Worm (Caenorhabditis elegans) whole organism, L4 larva: ENCODE measurements around the gene srbc-40.
"Not testable (repeated sequence)": the region's sequence is repeated elsewhere in the genome, so short reads cannot be mapped to it uniquely, and the experiment has no call there.

ENCODE experiments used
- D1046.2 ChIP-seq: fragments of 200-800 bp; sonication (Bioruptor generic); IDR thresholded peaks from 2 replicates; pipeline ENCODE4 v1.3.6; 2022; ENCODE audit warnings: missing genetic modification characterization, missing compliant biosample characterization
- F26F4.8 ChIP-seq: fragments of 200-800 bp; sonication (Bioruptor generic); conservative IDR thresholded peaks from 2 replicates; pipeline ENCODE4 v1.3.6; 2022; ENCODE audit warnings: missing genetic modification characterization, missing compliant biosample characterization
- F49E8.2 ChIP-seq: sonication (generic microtip); optimal IDR thresholded peaks from 2 replicates; lab custom pipeline; 2016; ENCODE audit warnings: missing compliant biosample characterization, mild to moderate bottlenecking, missing genetic modification characterization, borderline replicate concordance
- Y105C5A.15 ChIP-seq: fragments of 200-800 bp; sonication (Bioruptor generic); IDR thresholded peaks from 2 replicates; pipeline ENCODE4 v1.3.6; 2022; ENCODE audit warnings: missing genetic modification characterization, missing compliant biosample characterization
- Y48G9A.11 ChIP-seq: fragments of 200-800 bp; sonication (Bioruptor generic); IDR thresholded peaks from 2 replicates; pipeline ENCODE4 v1.3.6; 2022; ENCODE audit warnings: missing genetic modification reagents, missing genetic modification characterization, missing compliant biosample characterization
- Y75B8A.6 ChIP-seq: fragments of 200-800 bp; sonication (Bioruptor generic); IDR thresholded peaks from 2 replicates; pipeline ENCODE4 v1.3.6; 2022; ENCODE audit warnings: missing genetic modification reagents, missing genetic modification characterization, missing compliant biosample characterization
- aha-1 ChIP-seq: fragments of 150-350 bp; peaks from one replicate; lab custom pipeline; 2014; ENCODE audit warnings: missing biosample characterization, missing genetic modification characterization
- arid-1 ChIP-seq: fragments of 200-800 bp; sonication (Bioruptor generic); conservative IDR thresholded peaks from 2 replicates; pipeline ENCODE4 v1.3.6; 2022; ENCODE audit warnings: missing genetic modification reagents, missing genetic modification characterization, missing compliant biosample characterization
- ceh-32 ChIP-seq: sonication (generic microtip); optimal IDR thresholded peaks from 2 replicates; lab custom pipeline; 2016; ENCODE audit warnings: mild to moderate bottlenecking, missing genetic modification characterization, missing compliant biosample characterization; ENCODE audit not compliant: poor library complexity
- ctbp-1 ChIP-seq: fragments of 200-800 bp; sonication (Bioruptor generic); IDR thresholded peaks from 2 replicates; pipeline ENCODE4 v1.3.6; 2022; ENCODE audit warnings: missing genetic modification reagents, missing genetic modification characterization, missing compliant biosample characterization
- dmd-6 ChIP-seq: fragments of 200-800 bp; sonication (Bioruptor generic); IDR thresholded peaks from 2 replicates; pipeline ENCODE4 v1.3.6; 2022; ENCODE audit warnings: missing genetic modification reagents, missing genetic modification characterization, missing compliant biosample characterization
- dmd-8 ChIP-seq: fragments of 200-800 bp; sonication (Bioruptor generic); IDR thresholded peaks from 2 replicates; pipeline ENCODE4 v1.3.6; 2022; ENCODE audit warnings: missing genetic modification characterization, missing compliant biosample characterization
- duxl-1 ChIP-seq: sonication (generic microtip); optimal IDR thresholded peaks from 2 replicates; lab custom pipeline; 2016; ENCODE audit warnings: mild to moderate bottlenecking, missing genetic modification characterization, moderate library complexity, missing compliant biosample characterization; ENCODE audit not compliant: poor library complexity
- hlh-30 ChIP-seq: sonication (generic microtip); optimal IDR thresholded peaks from 2 replicates; lab custom pipeline; 2017; ENCODE audit warnings: antibody characterized with exemption, mild to moderate bottlenecking, missing genetic modification characterization, missing compliant biosample characterization; ENCODE audit not compliant: insufficient read depth
- hmg-1.1 ChIP-seq: fragments of 200-800 bp; sonication (Bioruptor generic); IDR thresholded peaks from 2 replicates; pipeline ENCODE4 v1.3.6; 2022; ENCODE audit warnings: missing genetic modification reagents, missing genetic modification characterization, missing compliant biosample characterization
- lim-7 ChIP-seq: fragments of 200-800 bp; sonication (Bioruptor generic); IDR thresholded peaks from 2 replicates; pipeline ENCODE4 v1.3.6; 2022; ENCODE audit warnings: missing genetic modification characterization, missing compliant biosample characterization
- lin-1 ChIP-seq: fragments of 200-800 bp; sonication (Bioruptor generic); IDR thresholded peaks from 2 replicates; pipeline ENCODE4 v1.3.6; 2022; ENCODE audit warnings: missing genetic modification reagents, missing genetic modification characterization, missing compliant biosample characterization
- lsy-2 ChIP-seq, 2 experiments: fragments of 150-350 bp in 1 of 2; sonication (generic microtip) in 1 of 2; optimal IDR thresholded peaks; 2 replicates each; lab custom pipeline; 2014 to 2017; ENCODE audit warnings: missing biosample characterization in 2 of 2, missing genetic modification characterization in 2 of 2
- mep-1 ChIP-seq: fragments of 150-350 bp; sonication (generic microtip); optimal IDR thresholded peaks from 3 replicates; lab custom pipeline; 2014; ENCODE audit warnings: missing biosample characterization, missing genetic modification characterization
- mes-2 ChIP-seq: sonication (generic microtip); optimal IDR thresholded peaks from 2 replicates; lab custom pipeline; 2016; ENCODE audit warnings: missing genotype, mild to moderate bottlenecking, missing genetic modification characterization, missing compliant biosample characterization; ENCODE audit not compliant: poor library complexity, severe bottlenecking
- nhr-41 ChIP-seq: fragments of 200-800 bp; sonication (Bioruptor generic); IDR thresholded peaks from 2 replicates; pipeline ENCODE4 v1.3.6; 2022; ENCODE audit warnings: missing genetic modification reagents, missing genetic modification characterization, missing compliant biosample characterization
- nhr-76 ChIP-seq: fragments of 150-350 bp; optimal IDR thresholded peaks from 2 replicates; lab custom pipeline; 2014; ENCODE audit warnings: missing biosample characterization, missing genetic modification characterization
- pha-4 ChIP-seq, 2 experiments: fragments of 150-350 bp in 1 of 2; fragments of 200-800 bp in 1 of 2; sonication (Bioruptor generic) in 1 of 2; IDR thresholded peaks in 1 of 2; optimal IDR thresholded peaks in 1 of 2; 2 replicates each; pipeline versions ENCODE4 v1.3.6 to Lab custom; 2014 to 2022; ENCODE audit warnings: missing genetic modification characterization in 2 of 2, missing genetic modification reagents in 2 of 2, missing biosample characterization in 1 of 2, missing compliant biosample characterization in 1 of 2
- php-3 ChIP-seq: fragments of 200-800 bp; sonication (Bioruptor generic); IDR thresholded peaks from 2 replicates; pipeline ENCODE4 v1.3.6; 2022; ENCODE audit warnings: missing genetic modification reagents, missing genetic modification characterization, missing compliant biosample characterization
- saeg-2 ChIP-seq: fragments of 200-800 bp; sonication (Bioruptor generic); IDR thresholded peaks from 2 replicates; pipeline ENCODE4 v1.3.6; 2022; ENCODE audit warnings: missing genetic modification reagents, missing genetic modification characterization, missing compliant biosample characterization
- snpc-1.2 ChIP-seq: fragments of 200-800 bp; sonication (Bioruptor generic); IDR thresholded peaks from 2 replicates; pipeline ENCODE4 v1.3.6; 2022; ENCODE audit warnings: missing genetic modification reagents, missing genetic modification characterization, missing compliant biosample characterization
- tra-1 ChIP-seq: fragments of 200-800 bp; sonication (Bioruptor generic); IDR thresholded peaks from 2 replicates; pipeline ENCODE4 v1.3.6; 2022; ENCODE audit warnings: missing genetic modification reagents, missing genetic modification characterization, missing compliant biosample characterization
- vab-7 ChIP-seq: fragments of 200-800 bp; sonication (Bioruptor generic); IDR thresholded peaks from 2 replicates; pipeline ENCODE4 v1.3.6; 2022; ENCODE audit warnings: missing genetic modification reagents, missing genetic modification characterization, missing compliant biosample characterization
- zag-1 ChIP-seq: fragments of 150-350 bp; optimal IDR thresholded peaks from 2 replicates; lab custom pipeline; 2014; ENCODE audit warnings: missing biosample characterization, missing genetic modification characterization
- zip-2 ChIP-seq: fragments of 150-350 bp; optimal IDR thresholded peaks from 2 replicates; lab custom pipeline; 2014; ENCODE audit warnings: missing biosample characterization, missing genetic modification characterization

The srbc-40 gene

DNA sequence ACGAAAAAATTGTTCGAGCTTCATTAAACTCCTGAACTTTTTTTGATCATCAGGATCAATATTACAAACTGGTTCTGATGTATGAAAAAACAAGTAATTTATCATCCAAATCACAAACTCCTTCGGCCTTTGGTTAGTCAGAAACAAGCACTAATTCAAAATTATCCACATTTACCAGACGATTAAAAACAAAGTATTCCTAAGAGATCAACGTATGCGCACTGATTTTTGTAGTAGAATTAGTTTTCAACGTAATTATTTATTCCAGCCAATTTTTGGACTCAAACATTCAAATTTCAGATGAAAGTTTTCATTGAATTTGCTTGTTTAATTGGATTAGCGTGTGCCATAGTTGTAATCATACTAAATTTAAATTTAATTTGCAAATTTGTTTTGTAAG lies 12.7 kb downstream of the srbc-40 start, which contains the start of gene srbc-38:
srbc-38 (plus strand) TSS at position 301 of the 400 bp plus-strand sequence.
- TF ChIP-seq aha-1 (tag; lab: Kevin White, UChicago) (no peak), saeg-2 (GFP tag; lab: Robert Waterston, UW) (no peak), zag-1 (tag; lab: Kevin White, UChicago) (no peak), lin-1 (no peak)
- TF ChIP-seq, all 104 proteins: peak for 0

ce11 chrV:706449-706848 lies 13.2 kb downstream of the srbc-40 start:
- TF ChIP-seq Y48G9A.11 (GFP tag; lab: Robert Waterston, UW) (0 out of 2 replicates have a peak, but pooled peaks have one; percentile 34), lim-7 (peak; percentile 87), D1046.2 (0 out of 2 replicates have a peak, but pooled peaks have one; percentile 65), php-3 (GFP tag; lab: Robert Waterston, UW) (peak; percentile 57; the same call in 1 of the 2 replicates), pha-4 (GFP tag; IDR thresholded peaks at IDR 0.05; lab: Robert Waterston, UW) (peak; percentile 51; the same call in 1 of the 2 replicates), Y75B8A.6 (0 out of 2 replicates have a peak, but pooled peaks have one; percentile 24), hmg-1.1 (GFP tag; lab: Robert Waterston, UW) (peak; percentile 66), ctbp-1 (GFP tag; lab: Robert Waterston, UW) (peak; percentile 48; the same call in 1 of the 2 replicates), tra-1 (GFP tag; lab: Robert Waterston, UW) (peak; percentile 59; the same call in 1 of the 2 replicates), arid-1 (GFP tag; lab: Robert Waterston, UW) (peak; percentile 68), nhr-41 (GFP tag; lab: Robert Waterston, UW) (peak; percentile 11; the same call in 1 of the 2 replicates), vab-7 (GFP tag; lab: Robert Waterston, UW) (peak; percentile 73), Y105C5A.15 (GFP tag; lab: Robert Waterston, UW) (0 out of 2 replicates have a peak, but pooled peaks have one; percentile 28), lin-1 (peak; percentile 51; the same call in 1 of the 2 replicates), F26F4.8 (GFP tag; lab: Robert Waterston, UW) (peak; percentile 71; the same call in 1 of the 2 replicates), dmd-8 (GFP tag; lab: Robert Waterston, UW) (peak; percentile 88), dmd-6 (peak; percentile 51)
- not testable (repeated sequence) for TF ChIP-seq pha-4 (tag; optimal IDR thresholded peaks at IDR 0.05; lab: Kevin White, UChicago)

- TF ChIP-seq D1046.2 (no peak), snpc-1.2 (GFP tag; lab: Robert Waterston, UW) (no peak), lsy-2 (tag; optimal IDR thresholded peaks at IDR 0.05; lab: Kevin White, UChicago) (no peak), duxl-1 (no peak), hmg-1.1 (GFP tag; lab: Robert Waterston, UW) (no peak), hlh-30 (tag; lab: Kevin White, UChicago) (no peak), mes-2 (tag; lab: Kevin White, UChicago) (no peak), ceh-32 (no peak), dmd-6 (no peak), F49E8.2 (tag; lab: Kevin White, UChicago) (no peak), nhr-76 (tag; lab: Kevin White, UChicago) (no peak), mep-1 (tag; lab: Kevin White, UChicago) (no peak), lim-7 (no peak)
Observed at ce11 chrV:702260-702659, 17.4 kb downstream of the srbc-40 start, which contains the start of gene srbc-37. Gene srbc-37 (plus strand): TSS chrV:702560.

DNA sequence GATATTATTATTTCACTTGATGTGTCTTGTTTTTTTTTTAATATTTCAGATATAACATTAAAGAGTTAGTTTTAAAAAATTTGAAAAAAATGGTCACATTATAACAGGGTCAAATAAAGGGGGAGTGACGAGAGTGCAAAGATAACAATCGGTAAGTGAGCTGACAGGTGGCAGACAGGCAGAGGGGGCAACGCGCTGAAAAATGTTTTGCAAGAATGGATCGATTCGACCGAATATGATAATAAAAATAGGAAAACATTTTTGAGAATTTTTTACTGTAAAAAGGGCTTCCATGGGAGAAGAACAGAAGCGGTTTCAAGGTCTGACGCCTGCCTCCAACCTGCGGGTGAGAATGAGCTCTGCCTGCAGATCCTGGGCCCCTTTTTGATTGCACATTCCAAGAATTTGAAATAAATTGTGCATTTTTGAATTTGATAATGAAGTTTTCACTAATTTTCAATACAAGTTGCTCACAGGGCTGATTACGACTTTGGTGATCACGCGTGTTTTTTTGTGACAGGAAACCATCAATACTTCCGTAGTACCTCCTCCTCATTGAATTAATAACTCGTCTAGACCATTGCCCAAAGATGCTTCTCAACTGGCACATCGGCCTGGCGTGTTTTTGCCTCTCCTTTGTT lies 20.0 kb downstream of the srbc-40 start, which contains the start of the genes ugt-29 and srx-5:
ugt-29 (minus strand) TSS at position 101 of the 641 bp plus-strand sequence.
srx-5 (plus strand) TSS at position 591 of the 641 bp plus-strand sequence.
- TF ChIP-seq dmd-6 (0 out of 2 replicates have a peak, but pooled peaks have one; percentile 27), hlh-30 (tag; lab: Kevin White, UChicago) (no peak)

- TF ChIP-seq F49E8.2 (tag; lab: Kevin White, UChicago) (no peak), zip-2 (tag; lab: Kevin White, UChicago) (peak; percentile 92)
Observed at ce11 chrV:699051-699450, 20.6 kb downstream of the srbc-40 start.
